Worm (Caenorhabditis elegans) whole organism, young adult: ENCODE results near the gene cdc-25.3.

Source experiments
- B0261.1 ChIP-seq: sonication (generic microtip); optimal IDR thresholded peaks from 2 replicates; lab custom pipeline; 2016; ENCODE audit warnings: mild to moderate bottlenecking, missing genetic modification characterization, moderate library complexity, missing compliant biosample characterization
- F10E7.11 ChIP-seq: sonication (generic microtip); optimal IDR thresholded peaks from 2 replicates; lab custom pipeline; 2017; ENCODE audit warnings: mild to moderate bottlenecking, missing genetic modification characterization, moderate library complexity, missing compliant biosample characterization
- F22D6.2 ChIP-seq: sonication (generic microtip); optimal IDR thresholded peaks from 2 replicates; lab custom pipeline; 2016; ENCODE audit warnings: mild to moderate bottlenecking, missing genetic modification characterization, missing compliant biosample characterization
- F55B11.4 ChIP-seq: sonication (generic microtip); optimal IDR thresholded peaks from 2 replicates; lab custom pipeline; 2016; ENCODE audit warnings: missing compliant biosample characterization, missing genetic modification characterization, borderline replicate concordance; ENCODE audit not compliant: insufficient read depth
- F57C9.4 ChIP-seq: sonication (generic microtip); optimal IDR thresholded peaks from 2 replicates; lab custom pipeline; 2017; ENCODE audit warnings: mild to moderate bottlenecking, missing genetic modification characterization, missing compliant biosample characterization
- Y53F4B.3 ChIP-seq: fragments of 200-800 bp; sonication (Bioruptor generic); IDR thresholded peaks from 2 replicates; pipeline ENCODE4 v1.3.6; 2022; ENCODE audit warnings: missing genetic modification reagents, missing genetic modification characterization, missing compliant biosample characterization
- Y67H2A.10 ChIP-seq: fragments of 200-800 bp; sonication (Bioruptor generic); conservative IDR thresholded peaks from 2 replicates; pipeline ENCODE4 v1.3.6; 2022; ENCODE audit warnings: missing genetic modification reagents, missing genetic modification characterization, missing compliant biosample characterization
- ZK185.1 ChIP-seq: sonication (generic microtip); optimal IDR thresholded peaks from 2 replicates; lab custom pipeline; 2016; ENCODE audit warnings: mild to moderate bottlenecking, missing genetic modification characterization, missing compliant biosample characterization; ENCODE audit not compliant: poor library complexity, severe bottlenecking
- akir-1 ChIP-seq: fragments of 200-800 bp; sonication (Bioruptor generic); optimal IDR thresholded peaks from 2 replicates; lab custom pipeline; 2018; ENCODE audit warnings: mild to moderate bottlenecking, missing genetic modification characterization, moderate library complexity, missing compliant biosample characterization
- aptf-2 ChIP-seq: fragments of 200-800 bp; sonication (Bioruptor generic); conservative IDR thresholded peaks from 2 replicates; pipeline ENCODE4 v1.3.6; 2022; ENCODE audit warnings: missing genetic modification reagents, missing genetic modification characterization, missing compliant biosample characterization
- aptf-3 ChIP-seq: fragments of 200-800 bp; sonication (Bioruptor generic); IDR thresholded peaks from 2 replicates; pipeline ENCODE4 v1.3.6; 2022; ENCODE audit warnings: missing genetic modification characterization, missing compliant biosample characterization
- atf-7 ChIP-seq: sonication (generic microtip); optimal IDR thresholded peaks from 2 replicates; lab custom pipeline; 2017; ENCODE audit warnings: mild to moderate bottlenecking, missing genetic modification characterization, missing compliant biosample characterization
- athp-1 ChIP-seq: sonication (generic microtip); optimal IDR thresholded peaks from 2 replicates; lab custom pipeline; 2017; ENCODE audit warnings: mild to moderate bottlenecking, missing genetic modification characterization, missing compliant biosample characterization
- attf-3 ChIP-seq: fragments of 200-800 bp; sonication (Bioruptor generic); conservative IDR thresholded peaks from 2 replicates; pipeline ENCODE4 v1.3.6; 2022; ENCODE audit warnings: missing genetic modification reagents, missing genetic modification characterization, missing compliant biosample characterization
- attf-5 ChIP-seq: fragments of 200-800 bp; sonication (Bioruptor generic); optimal IDR thresholded peaks from 2 replicates; lab custom pipeline; 2018; ENCODE audit warnings: mild to moderate bottlenecking, missing genetic modification characterization, missing compliant biosample characterization
- bed-1 ChIP-seq: fragments of 200-800 bp; sonication (Bioruptor generic); IDR thresholded peaks from 2 replicates; pipeline ENCODE4 v1.3.6; 2022; ENCODE audit warnings: missing genetic modification reagents, missing genetic modification characterization, missing compliant biosample characterization
- bed-2 ChIP-seq: fragments of 200-800 bp; sonication (Bioruptor generic); IDR thresholded peaks from 2 replicates; pipeline ENCODE4 v1.3.6; 2022; ENCODE audit warnings: missing genetic modification reagents, missing genetic modification characterization, missing compliant biosample characterization
- ceh-100 ChIP-seq: fragments of 200-800 bp; sonication (Bioruptor generic); IDR thresholded peaks from 2 replicates; pipeline ENCODE4 v1.3.6; 2022; ENCODE audit warnings: missing genetic modification reagents, missing genetic modification characterization, missing compliant biosample characterization
- ceh-27 ChIP-seq: fragments of 200-800 bp; sonication (Bioruptor generic); optimal IDR thresholded peaks from 2 replicates; lab custom pipeline; 2018; ENCODE audit warnings: mild to moderate bottlenecking, missing genetic modification characterization, moderate library complexity, missing compliant biosample characterization
- ceh-79 ChIP-seq: sonication (generic microtip); optimal IDR thresholded peaks from 2 replicates; lab custom pipeline; 2017; ENCODE audit warnings: mild to moderate bottlenecking, missing genetic modification characterization, missing compliant biosample characterization
- die-1 ChIP-seq: sonication (generic microtip); optimal IDR thresholded peaks from 2 replicates; lab custom pipeline; 2016; ENCODE audit warnings: missing genotype, mild to moderate bottlenecking, missing genetic modification characterization, missing compliant biosample characterization
- dox-1 ChIP-seq: fragments of 200-800 bp; sonication (Bioruptor generic); IDR thresholded peaks from 2 replicates; pipeline ENCODE4 v1.3.6; 2022; ENCODE audit warnings: missing genetic modification reagents, missing genetic modification characterization, missing compliant biosample characterization
- dpff-1 ChIP-seq: sonication (generic microtip); optimal IDR thresholded peaks from 2 replicates; lab custom pipeline; 2017; ENCODE audit warnings: mild to moderate bottlenecking, missing genetic modification characterization, missing compliant biosample characterization
- ets-4 ChIP-seq: fragments of 200-800 bp; sonication (Bioruptor generic); optimal IDR thresholded peaks from 2 replicates; lab custom pipeline; 2018; ENCODE audit warnings: mild to moderate bottlenecking, missing genetic modification characterization, missing compliant biosample characterization
- hmg-1.2 ChIP-seq: fragments of 200-800 bp; sonication (Bioruptor generic); IDR thresholded peaks from 2 replicates; pipeline ENCODE4 v1.3.6; 2022; ENCODE audit warnings: missing genetic modification reagents, missing genetic modification characterization, missing compliant biosample characterization
- hmg-20 ChIP-seq: fragments of 200-800 bp; sonication (Bioruptor generic); IDR thresholded peaks from 2 replicates; pipeline ENCODE4 v1.3.6; 2022; ENCODE audit warnings: missing genetic modification reagents, missing genetic modification characterization, missing compliant biosample characterization
- let-526 ChIP-seq: fragments of 200-800 bp; sonication (Bioruptor generic); IDR thresholded peaks from 2 replicates; pipeline ENCODE4 v1.3.6; 2022; ENCODE audit warnings: missing genetic modification reagents, missing genetic modification characterization, missing compliant biosample characterization
- let-607 ChIP-seq, 2 experiments: fragments of 200-800 bp in 1 of 2; sonication (Bioruptor generic) in 1 of 2; sonication (generic microtip) in 1 of 2; optimal IDR thresholded peaks; 2 replicates each; lab custom pipeline; 2016 to 2018; ENCODE audit warnings: mild to moderate bottlenecking in 2 of 2, missing compliant biosample characterization in 2 of 2, missing genetic modification characterization in 2 of 2, moderate library complexity in 2 of 2, missing genotype in 1 of 2
- lin-26 ChIP-seq: fragments of 200-800 bp; sonication (Bioruptor generic); IDR thresholded peaks from 2 replicates; pipeline ENCODE4 v1.3.6; 2022; ENCODE audit warnings: missing genetic modification reagents, missing genetic modification characterization, missing compliant biosample characterization
- lin-35 ChIP-seq, 3 experiments: fragments of 150-350 bp in 2 of 3; sonication (generic microtip) in 1 of 3; optimal IDR thresholded peaks; 2 replicates each; lab custom pipeline; 2014 to 2018; ENCODE audit warnings: missing biosample characterization in 3 of 3, missing genetic modification characterization in 3 of 3, missing genetic modification reagents in 3 of 3
- lsl-1 ChIP-seq: fragments of 200-800 bp; sonication (Bioruptor generic); optimal IDR thresholded peaks from 2 replicates; lab custom pipeline; 2018; ENCODE audit warnings: mild to moderate bottlenecking, missing genetic modification characterization, moderate library complexity, missing compliant biosample characterization
- lsy-27 ChIP-seq: sonication (generic microtip); optimal IDR thresholded peaks from 2 replicates; lab custom pipeline; 2017; ENCODE audit warnings: missing genetic modification characterization, mild to moderate bottlenecking, missing compliant biosample characterization, antibody characterized with exemption, missing genotype, borderline replicate concordance; ENCODE audit not compliant: insufficient read depth
- madf-10 ChIP-seq: sonication (generic microtip); optimal IDR thresholded peaks from 2 replicates; lab custom pipeline; 2016; ENCODE audit warnings: mild to moderate bottlenecking, missing genetic modification characterization, missing compliant biosample characterization
- madf-6 ChIP-seq: fragments of 200-800 bp; sonication (Bioruptor generic); IDR thresholded peaks from 2 replicates; pipeline ENCODE4 v1.3.6; 2022; ENCODE audit warnings: missing genetic modification reagents, missing genetic modification characterization, missing compliant biosample characterization
- madf-8 ChIP-seq: fragments of 200-800 bp; sonication (Bioruptor generic); conservative IDR thresholded peaks from 2 replicates; pipeline ENCODE4 v1.3.6; 2022; ENCODE audit warnings: missing genetic modification reagents, missing genetic modification characterization, missing compliant biosample characterization
- mxl-1 ChIP-seq: sonication (generic microtip); optimal IDR thresholded peaks from 2 replicates; lab custom pipeline; 2016; ENCODE audit warnings: missing genetic modification characterization, missing compliant biosample characterization
- nfya-2 ChIP-seq: fragments of 200-800 bp; sonication (Bioruptor generic); IDR thresholded peaks from 2 replicates; pipeline ENCODE4 v1.3.6; 2022; ENCODE audit warnings: missing genetic modification reagents, missing genetic modification characterization, missing compliant biosample characterization
- nhr-179 ChIP-seq: sonication (generic microtip); optimal IDR thresholded peaks from 2 replicates; lab custom pipeline; 2016; ENCODE audit warnings: mild to moderate bottlenecking, missing genetic modification characterization, missing compliant biosample characterization
- pbrm-1 ChIP-seq: fragments of 200-800 bp; sonication (Bioruptor generic); IDR thresholded peaks from 2 replicates; pipeline ENCODE4 v1.3.6; 2022; ENCODE audit warnings: missing genetic modification reagents, missing genetic modification characterization, missing compliant biosample characterization
- rec-8 ChIP-seq, 2 experiments: sonication (generic microtip); optimal IDR thresholded peaks; 2 replicates each; lab custom pipeline; 2016; ENCODE audit warnings: mild to moderate bottlenecking in 2 of 2, missing genetic modification characterization in 2 of 2, missing genetic modification reagents in 2 of 2, missing genotype in 2 of 2, missing biosample characterization in 1 of 2, missing compliant biosample characterization in 1 of 2, moderate library complexity in 1 of 2
- sea-2 ChIP-seq: fragments of 200-800 bp; sonication (Bioruptor generic); IDR thresholded peaks from 2 replicates; pipeline ENCODE4 v1.3.6; 2022; ENCODE audit warnings: missing genetic modification characterization, missing compliant biosample characterization
- snpc-1.3 ChIP-seq: sonication (generic microtip); optimal IDR thresholded peaks from 2 replicates; lab custom pipeline; 2017; ENCODE audit warnings: missing genetic modification characterization, mild to moderate bottlenecking, missing compliant biosample characterization, antibody characterized with exemption, moderate library complexity, missing genotype, missing genetic modification reagents; ENCODE audit not compliant: insufficient read depth
- xnd-1 ChIP-seq: sonication (generic microtip); optimal IDR thresholded peaks from 2 replicates; lab custom pipeline; 2016; ENCODE audit warnings: missing genotype, missing genetic modification reagents, missing genetic modification characterization, missing compliant biosample characterization
- zfh-2 ChIP-seq: fragments of 200-800 bp; sonication (Bioruptor generic); conservative IDR thresholded peaks from 2 replicates; pipeline ENCODE4 v1.3.6; 2022; ENCODE audit warnings: missing genetic modification reagents, missing genetic modification characterization, missing compliant biosample characterization
- zim-3 ChIP-seq: sonication (generic microtip); optimal IDR thresholded peaks from 2 replicates; lab custom pipeline; 2017; ENCODE audit warnings: mild to moderate bottlenecking, missing genetic modification characterization, moderate library complexity, missing compliant biosample characterization
- ztf-22 ChIP-seq: fragments of 200-800 bp; sonication (Bioruptor generic); optimal IDR thresholded peaks from 2 replicates; lab custom pipeline; 2018; ENCODE audit warnings: mild to moderate bottlenecking, missing genetic modification characterization, moderate library complexity, missing compliant biosample characterization
- ztf-25 ChIP-seq: fragments of 200-800 bp; sonication (Bioruptor generic); IDR thresholded peaks from 2 replicates; pipeline ENCODE4 v1.3.6; 2022; ENCODE audit warnings: missing genetic modification reagents, missing genetic modification characterization, missing compliant biosample characterization

The cdc-25.3 gene

DNA sequence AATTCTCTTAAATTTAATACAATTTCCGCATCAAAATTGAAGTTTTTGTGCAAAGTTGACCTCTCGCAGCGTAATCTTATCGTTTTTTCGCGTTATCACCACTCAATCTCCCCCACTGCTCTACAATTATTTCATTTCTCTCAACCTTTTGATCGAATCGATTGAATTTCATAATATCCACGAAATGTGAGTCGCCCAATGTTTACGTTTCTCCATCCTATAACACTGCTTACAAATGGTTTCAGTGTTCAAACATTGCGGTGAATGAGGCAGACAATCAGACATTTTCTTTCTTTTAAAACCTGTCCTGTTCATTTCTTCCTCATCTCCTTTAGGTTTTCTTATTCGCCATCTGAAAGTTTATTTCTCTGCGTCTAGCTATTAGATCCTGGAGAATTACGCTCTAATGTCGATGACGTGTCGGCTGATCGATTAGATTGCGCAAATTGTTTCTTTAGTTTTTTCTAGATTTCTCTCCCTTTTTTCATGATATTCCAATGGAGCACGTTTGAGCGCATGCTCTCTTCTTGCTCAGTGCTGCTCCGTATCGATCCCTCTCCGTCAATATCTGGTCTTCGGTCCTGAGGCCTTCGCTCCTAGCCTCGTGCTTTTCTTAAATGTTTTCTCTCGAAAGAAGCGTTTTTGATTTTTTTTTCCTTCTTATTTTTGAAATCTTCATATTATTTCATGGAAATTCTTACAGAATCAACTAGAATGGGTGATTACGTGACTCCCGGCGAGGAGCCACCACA, 12.6 kb downstream of the cdc-25.3 start, which contains the start of gene unc-32 (continued):
- TF ChIP-seq F55B11.4: no peak
- TF ChIP-seq sea-2 (GFP tag; lab: Robert Waterston, UW): no peak
- no peak for TF ChIP-seq dox-1 (GFP tag; lab: Robert Waterston, UW)
- TF ChIP-seq ztf-25 (GFP tag; lab: Robert Waterston, UW): no peak
- no peak for TF ChIP-seq mxl-1 (tag; lab: Kevin White, UChicago)
- no peak for TF ChIP-seq ztf-22 (GFP tag; lab: Kevin White, UChicago)
- no peak for TF ChIP-seq B0261.1
- TF ChIP-seq madf-10 (tag; lab: Kevin White, UChicago): no peak
- no peak for TF ChIP-seq nfya-2
- peak in 1 of 3 experiments; percentile 53 for TF ChIP-seq lin-35 (GFP tag; optimal IDR thresholded peaks at IDR 0.05; lab: Kevin White, UChicago)
- TF ChIP-seq xnd-1: no peak
- peak; percentile 22 for TF ChIP-seq attf-5
- no peak for TF ChIP-seq aptf-3 (GFP tag; lab: Robert Waterston, UW)
- no peak for TF ChIP-seq F10E7.11
- no peak for TF ChIP-seq lsl-1 (GFP tag; lab: Kevin White, UChicago)
- TF ChIP-seq ets-4 (GFP tag; lab: Kevin White, UChicago): no peak
- TF ChIP-seq ceh-27 (GFP tag; lab: Kevin White, UChicago): no peak
- TF ChIP-seq bed-1 (GFP tag; lab: Robert Waterston, UW): no peak
- TF ChIP-seq ZK185.1: no peak
- no peak for TF ChIP-seq die-1 (tag; lab: Kevin White, UChicago)
- TF ChIP-seq madf-6 (GFP tag; lab: Robert Waterston, UW): 0 out of 2 replicates have a peak, but pooled peaks have one; percentile 8
- TF ChIP-seq akir-1 (GFP tag; lab: Kevin White, UChicago): no peak
- no peak for TF ChIP-seq aptf-2 (GFP tag; lab: Robert Waterston, UW)
- 0 out of 2 replicates have a peak, but pooled peaks have one; percentile 5 for TF ChIP-seq hmg-1.2 (GFP tag; lab: Robert Waterston, UW)
- no peak for TF ChIP-seq lsy-27 (tag; lab: Kevin White, UChicago)
- no peak for TF ChIP-seq let-526 (GFP tag; lab: Robert Waterston, UW)
- no peak for TF ChIP-seq snpc-1.3 (tag; lab: Kevin White, UChicago)
- TF ChIP-seq ceh-100 (GFP tag; lab: Robert Waterston, UW): no peak
- TF ChIP-seq let-607 (tag; optimal IDR thresholded peaks at IDR 0.05; lab: Kevin White, UChicago): peak in 1 of 2 experiments; percentile 29
- no peak for TF ChIP-seq zim-3 (tag; lab: Kevin White, UChicago)
- TF ChIP-seq ceh-79 (tag; lab: Kevin White, UChicago): no peak
- TF ChIP-seq pbrm-1 (GFP tag; lab: Robert Waterston, UW): peak; percentile 47; the same call in 1 of the 2 replicates
- TF ChIP-seq Y67H2A.10 (GFP tag; lab: Robert Waterston, UW): no peak
- peak; percentile 59 for TF ChIP-seq zfh-2 (GFP tag; lab: Robert Waterston, UW)
- no peak for TF ChIP-seq attf-3 (GFP tag; lab: Robert Waterston, UW)
- no peak for TF ChIP-seq F22D6.2 (tag; lab: Kevin White, UChicago)
- no peak for TF ChIP-seq rec-8 (tag; optimal IDR thresholded peaks at IDR 0.05; lab: Kevin White, UChicago)
- no peak for TF ChIP-seq F57C9.4
- TF ChIP-seq bed-2 (GFP tag; lab: Robert Waterston, UW): no peak
- no peak for TF ChIP-seq Y53F4B.3 (GFP tag; lab: Robert Waterston, UW)
- no peak for TF ChIP-seq dpff-1 (tag; lab: Kevin White, UChicago)
- no peak for TF ChIP-seq atf-7 (tag; lab: Kevin White, UChicago)
- no peak for TF ChIP-seq hmg-20
- TF ChIP-seq athp-1 (tag; lab: Kevin White, UChicago): peak; percentile 22
- TF ChIP-seq madf-8 (GFP tag; lab: Robert Waterston, UW): no peak
- no peak for TF ChIP-seq nhr-179 (tag; lab: Kevin White, UChicago)
- no peak for TF ChIP-seq lin-26 (GFP tag; lab: Robert Waterston, UW)
